Fruit fly (Drosophila melanogaster): ENCODE data around the gene chm.

Gene chm

dm6 chr2L:7426326-7427066, 14.3 kb downstream of the chm start, which contains the start of gene muc (continued):
- TF ChIP-seq toy (GFP tag; IDR thresholded peaks at IDR 0.05) (no peak), z (GFP tag; IDR thresholded peaks at IDR 0.05) (no peak), CG13775 (GFP tag; optimal IDR thresholded peaks at IDR 0.05) (peak; percentile 54), tx (GFP tag; optimal IDR thresholded peaks at IDR 0.05) (no peak), CG8944 (GFP tag; optimal IDR thresholded peaks at IDR 0.05) (peak; percentile 19), grn (GFP tag; optimal IDR thresholded peaks at IDR 0.05) (no peak), CG18619 (GFP tag; optimal IDR thresholded peaks at IDR 0.05) (peak; percentile 15), CG7357 (GFP tag; IDR thresholded peaks at IDR 0.05) (peak; percentile 95), CG4404 (GFP tag; IDR thresholded peaks at IDR 0.05) (no peak), zen (tag; optimal IDR thresholded peaks at IDR 0.05) (peak; percentile 74), btn (GFP tag; optimal IDR thresholded peaks at IDR 0.05) (no peak), CG12769 (tag; optimal IDR thresholded peaks at IDR 0.05) (peak; percentile 59), Gug (GFP tag; IDR thresholded peaks at IDR 0.05) (0 out of 4 replicates have a peak, but pooled peaks have one; percentile 17), CG43689 (GFP tag; IDR thresholded peaks at IDR 0.05) (no peak), Trl (optimal IDR thresholded peaks at IDR 0.05) (no peak), Trl (GFP tag; optimal IDR thresholded peaks at IDR 0.05) (no peak), phol (tag; optimal IDR thresholded peaks at IDR 0.05) (peak; percentile 92), kay (GFP tag; optimal IDR thresholded peaks at IDR 0.05) (no peak), CG12236 (GFP tag; optimal IDR thresholded peaks at IDR 0.05) (no peak), Myb (GFP tag; optimal IDR thresholded peaks at IDR 0.05) (peak; percentile 54), shn (GFP tag; optimal IDR thresholded peaks at IDR 0.05) (peak; percentile 41), Hr3 (GFP tag; optimal IDR thresholded peaks at IDR 0.05) (peak; percentile 34), CG13296 (GFP tag; optimal IDR thresholded peaks at IDR 0.05) (peak; percentile 26), sens (GFP tag) (peak; percentile 90), cas (GFP tag; IDR thresholded peaks at IDR 0.05) (no peak), chif (GFP tag; optimal IDR thresholded peaks at IDR 0.05) (peak in 1 of 2 experiments; percentile 60), ato (GFP tag; IDR thresholded peaks at IDR 0.05; ENCODE audit: partially characterized antibody) (no peak), CG6813 (GFP tag; optimal IDR thresholded peaks at IDR 0.05) (no peak), CG7271 (tag; optimal IDR thresholded peaks at IDR 0.05) (no peak), CG14441 (GFP tag; IDR thresholded peaks at IDR 0.05) (peak; percentile 24; the same call in 1 of the 2 replicates), CG7987 (GFP tag; optimal IDR thresholded peaks at IDR 0.05) (no peak), CoRest (tag; optimal IDR thresholded peaks at IDR 0.05) (peak; percentile 66), lbe (GFP tag; optimal IDR thresholded peaks at IDR 0.05) (peak; percentile 38), salm (tag; optimal IDR thresholded peaks at IDR 0.05) (no peak), eve (GFP tag; optimal IDR thresholded peaks at IDR 0.05) (peak in 1 of 2 experiments; percentile 39), trem (tag; optimal IDR thresholded peaks at IDR 0.05) (peak; percentile 49), vfl (GFP tag; optimal IDR thresholded peaks at IDR 0.05) (no peak), trh (GFP tag; optimal IDR thresholded peaks at IDR 0.05) (no peak), sima (GFP tag; optimal IDR thresholded peaks at IDR 0.05) (no peak), Bteb2 (GFP tag; optimal IDR thresholded peaks at IDR 0.05) (no peak), Kr (GFP tag; optimal IDR thresholded peaks at IDR 0.05) (no peak), D19B (GFP tag; optimal IDR thresholded peaks at IDR 0.05) (peak; percentile 11), Deaf1 (tag; optimal IDR thresholded peaks at IDR 0.05) (no peak), stc (GFP tag; IDR thresholded peaks at IDR 0.05) (no peak), Meics (GFP tag; optimal IDR thresholded peaks at IDR 0.05) (no peak), CG11093 (GFP tag; IDR thresholded peaks at IDR 0.05) (no peak), scrt (GFP tag; optimal IDR thresholded peaks at IDR 0.05) (no peak), CG33557 (GFP tag; optimal IDR thresholded peaks at IDR 0.05) (no peak), pho (GFP tag; optimal IDR thresholded peaks at IDR 0.05) (peak; percentile 51), Mad (GFP tag; optimal IDR thresholded peaks at IDR 0.05) (peak; percentile 40), Nf-YA (GFP tag; IDR thresholded peaks at IDR 0.05) (no peak)

All from whole organism, embryonic.